Worm (Caenorhabditis elegans) whole organism, mixed stage, embryonic: ENCODE results near the gene lem-2.
A peak's percentile ranks its signal among the peaks of the same experiment; 100 is the strongest.

ENCODE experiments used
- M03D4.4 ChIP-seq: sonication (generic microtip); optimal IDR thresholded peaks from 2 replicates; lab custom pipeline; 2017; ENCODE audit warnings: mild to moderate bottlenecking, missing genetic modification characterization, missing compliant biosample characterization
- bed-3 ChIP-seq: fragments of 200-800 bp; sonication (Bioruptor generic); optimal IDR thresholded peaks from 3 replicates; lab custom pipeline; 2018; ENCODE audit warnings: mild to moderate bottlenecking, missing genetic modification characterization, moderate library complexity, missing compliant biosample characterization
- blmp-1 ChIP-seq: fragments of 150-350 bp; optimal IDR thresholded peaks from 2 replicates; lab custom pipeline; 2014; ENCODE audit warnings: missing biosample characterization, missing genetic modification characterization
- ceh-39 ChIP-seq: fragments of 150-350 bp; optimal IDR thresholded peaks from 2 replicates; lab custom pipeline; 2014; ENCODE audit warnings: missing biosample characterization, missing genetic modification characterization
- ceh-43 ChIP-seq: fragments of 200-800 bp; sonication (Bioruptor generic); optimal IDR thresholded peaks from 2 replicates; lab custom pipeline; 2018; ENCODE audit warnings: mild to moderate bottlenecking, missing genetic modification characterization, moderate library complexity, missing compliant biosample characterization
- ceh-83 ChIP-seq: fragments of 200-800 bp; sonication (Bioruptor generic); optimal IDR thresholded peaks from 2 replicates; lab custom pipeline; 2018; ENCODE audit warnings: mild to moderate bottlenecking, missing genetic modification characterization, missing compliant biosample characterization
- ces-1 ChIP-seq: fragments of 150-350 bp; optimal IDR thresholded peaks from 2 replicates; lab custom pipeline; 2014; ENCODE audit warnings: missing biosample characterization, missing genetic modification reagents, missing genetic modification characterization
- cnd-1 ChIP-seq: fragments of 200-800 bp; sonication (Bioruptor generic); optimal IDR thresholded peaks from 2 replicates; lab custom pipeline; 2018; ENCODE audit warnings: mild to moderate bottlenecking, missing genetic modification characterization, missing compliant biosample characterization
- drap-1 ChIP-seq: fragments of 200-800 bp; sonication (Bioruptor generic); optimal IDR thresholded peaks from 3 replicates; lab custom pipeline; 2018; ENCODE audit warnings: mild to moderate bottlenecking, missing genetic modification characterization, missing compliant biosample characterization
- elt-1 ChIP-seq: sonication (generic microtip); optimal IDR thresholded peaks from 2 replicates; lab custom pipeline; 2017; ENCODE audit warnings: missing genetic modification characterization, mild to moderate bottlenecking, missing compliant biosample characterization, antibody characterized with exemption, moderate library complexity, borderline replicate concordance; ENCODE audit not compliant: insufficient read depth
- elt-3 ChIP-seq: fragments of 150-350 bp; optimal IDR thresholded peaks from 2 replicates; lab custom pipeline; 2014; ENCODE audit warnings: missing biosample characterization, missing genetic modification characterization
- flh-1 ChIP-seq: fragments of 200-800 bp; sonication (Bioruptor generic); optimal IDR thresholded peaks from 2 replicates; lab custom pipeline; 2018; ENCODE audit warnings: mild to moderate bottlenecking, missing genetic modification characterization, moderate library complexity, missing compliant biosample characterization
- hlh-1 ChIP-seq: fragments of 150-350 bp; optimal IDR thresholded peaks from 2 replicates; lab custom pipeline; 2014; ENCODE audit warnings: missing biosample characterization, missing genetic modification reagents, missing genetic modification characterization
- lin-13 ChIP-seq: fragments of 150-350 bp; optimal IDR thresholded peaks from 2 replicates; lab custom pipeline; 2014; ENCODE audit warnings: missing biosample characterization, missing genetic modification characterization
- lin-32 ChIP-seq: fragments of 200-800 bp; sonication (Bioruptor generic); optimal IDR thresholded peaks from 2 replicates; lab custom pipeline; 2018; ENCODE audit warnings: mild to moderate bottlenecking, missing genetic modification characterization, missing compliant biosample characterization
- lsy-2 ChIP-seq: fragments of 150-350 bp; optimal IDR thresholded peaks from 2 replicates; lab custom pipeline; 2014; ENCODE audit warnings: missing biosample characterization, missing genetic modification characterization
- mab-5 ChIP-seq: fragments of 150-350 bp; optimal IDR thresholded peaks from 2 replicates; lab custom pipeline; 2014; ENCODE audit warnings: missing biosample characterization, missing genetic modification characterization
- mep-1 ChIP-seq: fragments of 150-350 bp; optimal IDR thresholded peaks from 2 replicates; lab custom pipeline; 2017; ENCODE audit warnings: missing biosample characterization, missing genetic modification reagents, missing genetic modification characterization, inconsistent platforms
- mls-2 ChIP-seq: sonication (generic microtip); optimal IDR thresholded peaks from 2 replicates; lab custom pipeline; 2016; ENCODE audit warnings: mild to moderate bottlenecking, missing genetic modification characterization, moderate library complexity, missing compliant biosample characterization
- nhr-12 ChIP-seq: fragments of 150-350 bp; optimal IDR thresholded peaks from 2 replicates; lab custom pipeline; 2014; ENCODE audit warnings: missing biosample characterization, missing genetic modification characterization
- nhr-2 ChIP-seq: fragments of 150-350 bp; optimal IDR thresholded peaks from 2 replicates; lab custom pipeline; 2014; ENCODE audit warnings: missing biosample characterization, missing genetic modification characterization
- nhr-237 ChIP-seq: fragments of 150-350 bp; optimal IDR thresholded peaks from 2 replicates; lab custom pipeline; 2014; ENCODE audit warnings: missing biosample characterization, missing genetic modification characterization
- nhr-28 ChIP-seq: fragments of 150-350 bp; optimal IDR thresholded peaks from 2 replicates; lab custom pipeline; 2014; ENCODE audit warnings: missing biosample characterization, missing genetic modification characterization
- nhr-76 ChIP-seq: sonication (generic microtip); optimal IDR thresholded peaks from 2 replicates; lab custom pipeline; 2017; ENCODE audit warnings: missing biosample characterization, missing genetic modification characterization
- pha-4 ChIP-seq: fragments of 150-350 bp; optimal IDR thresholded peaks from 2 replicates; lab custom pipeline; 2018; ENCODE audit warnings: missing biosample characterization, missing genetic modification reagents, missing genetic modification characterization
- sem-2 ChIP-seq: fragments of 200-800 bp; sonication (Bioruptor generic); optimal IDR thresholded peaks from 2 replicates; lab custom pipeline; 2018; ENCODE audit warnings: mild to moderate bottlenecking, missing genetic modification characterization, missing compliant biosample characterization
- snpc-4 ChIP-seq: fragments of 150-350 bp; optimal IDR thresholded peaks from 2 replicates; lab custom pipeline; 2014; ENCODE audit warnings: missing biosample characterization, missing genetic modification characterization
- sptf-1 ChIP-seq: sonication (generic microtip); optimal IDR thresholded peaks from 2 replicates; lab custom pipeline; 2017; ENCODE audit warnings: mild to moderate bottlenecking, missing genetic modification characterization, moderate library complexity, missing compliant biosample characterization
- tbx-8 ChIP-seq: fragments of 200-800 bp; sonication (Bioruptor generic); optimal IDR thresholded peaks from 2 replicates; lab custom pipeline; 2018; ENCODE audit warnings: mild to moderate bottlenecking, missing genetic modification characterization, moderate library complexity, missing compliant biosample characterization
- unc-120 ChIP-seq: sonication (generic microtip); optimal IDR thresholded peaks from 2 replicates; lab custom pipeline; 2017; ENCODE audit warnings: missing genetic modification characterization, missing compliant biosample characterization; ENCODE audit not compliant: poor library complexity, severe bottlenecking
- unc-39 ChIP-seq: fragments of 150-350 bp; optimal IDR thresholded peaks from 2 replicates; lab custom pipeline; 2014; ENCODE audit warnings: missing biosample characterization, missing genetic modification characterization
- unc-62 ChIP-seq: fragments of 150-350 bp; optimal IDR thresholded peaks from 2 replicates; lab custom pipeline; 2014; ENCODE audit warnings: missing biosample characterization, missing genetic modification reagents, missing genetic modification characterization
- zip-8 ChIP-seq: fragments of 150-350 bp; optimal IDR thresholded peaks from 2 replicates; lab custom pipeline; 2014; ENCODE audit warnings: missing biosample characterization, missing genetic modification characterization
- ztf-11 ChIP-seq: fragments of 150-350 bp; optimal IDR thresholded peaks from 2 replicates; lab custom pipeline; 2014; ENCODE audit warnings: missing biosample characterization, missing genetic modification characterization

lem-2 gene

ce11 chrII:14037484-14038303 lies 25.6 kb upstream of the lem-2 start:
- TF ChIP-seq pha-4 (tag; lab: Kevin White, UChicago) (peak; percentile 41), sem-2 (no peak)

DNA sequence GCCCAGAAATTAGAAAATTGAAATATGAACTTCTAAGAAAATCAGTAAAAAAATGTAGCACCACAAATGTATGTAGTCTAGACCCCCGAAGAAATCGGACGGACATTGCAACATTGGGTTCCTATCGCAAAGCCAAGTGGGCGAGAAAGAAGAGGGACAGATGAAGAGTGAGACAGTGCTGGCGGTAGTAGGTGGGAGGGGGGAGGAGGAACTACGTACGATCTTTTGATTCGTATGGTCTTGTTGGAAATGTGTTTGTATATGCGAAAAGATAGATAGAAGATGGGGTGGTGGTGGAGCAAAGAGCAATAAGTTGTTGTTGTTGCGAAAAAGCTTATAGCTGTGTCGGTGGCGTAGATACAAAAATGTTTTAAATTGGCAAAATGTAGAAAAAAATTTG lies 24.9 kb upstream of the lem-2 start:
- TF ChIP-seq mep-1 (tag; lab: Kevin White, UChicago) (no peak), mab-5 (tag; lab: Kevin White, UChicago) (no peak), lin-13 (tag; lab: Kevin White, UChicago) (no peak), nhr-237 (peak; percentile 9)

DNA sequence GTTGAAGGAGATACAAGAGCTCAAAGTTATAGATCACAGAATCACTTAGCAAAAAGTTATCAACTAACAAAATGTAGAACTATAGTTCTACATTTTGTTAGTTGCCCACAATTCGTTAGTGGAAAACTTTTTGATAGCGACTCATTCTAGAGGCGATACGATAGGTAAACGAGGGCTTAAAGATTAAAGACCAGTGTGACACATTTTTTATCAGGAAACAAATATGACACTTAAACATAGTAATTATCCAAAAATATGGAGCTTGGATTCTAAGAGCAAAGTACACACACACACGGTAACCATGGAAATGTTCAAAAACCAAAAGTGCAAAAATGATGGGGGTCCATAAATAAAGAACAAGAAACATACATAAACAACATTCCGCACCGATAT lies 23.4 kb upstream of the lem-2 start:
- TF ChIP-seq ztf-11 (tag; lab: Kevin White, UChicago) (no peak), M03D4.4 (no peak), zip-8 (tag; lab: Kevin White, UChicago) (no peak), lsy-2 (tag; lab: Kevin White, UChicago) (no peak), nhr-12 (tag; lab: Kevin White, UChicago) (no peak), elt-1 (tag; lab: Kevin White, UChicago) (no peak), nhr-237 (no peak), sptf-1 (no peak), hlh-1 (tag; lab: Kevin White, UChicago) (no peak), nhr-28 (no peak), lin-13 (tag; lab: Kevin White, UChicago) (no peak), mls-2 (tag; lab: Kevin White, UChicago) (no peak), lin-32 (GFP tag; lab: Kevin White, UChicago) (no peak), ceh-43 (GFP tag; lab: Kevin White, UChicago) (no peak), tbx-8 (no peak), unc-62 (GFP tag; lab: Kevin White, UChicago) (no peak), mep-1 (tag; lab: Kevin White, UChicago) (no peak), drap-1 (GFP tag; lab: Kevin White, UChicago) (no peak), ceh-39 (tag; lab: Kevin White, UChicago) (no peak), flh-1 (GFP tag; lab: Kevin White, UChicago) (no peak)
- TF ChIP-seq, all 35 proteins: peak for 0

DNA sequence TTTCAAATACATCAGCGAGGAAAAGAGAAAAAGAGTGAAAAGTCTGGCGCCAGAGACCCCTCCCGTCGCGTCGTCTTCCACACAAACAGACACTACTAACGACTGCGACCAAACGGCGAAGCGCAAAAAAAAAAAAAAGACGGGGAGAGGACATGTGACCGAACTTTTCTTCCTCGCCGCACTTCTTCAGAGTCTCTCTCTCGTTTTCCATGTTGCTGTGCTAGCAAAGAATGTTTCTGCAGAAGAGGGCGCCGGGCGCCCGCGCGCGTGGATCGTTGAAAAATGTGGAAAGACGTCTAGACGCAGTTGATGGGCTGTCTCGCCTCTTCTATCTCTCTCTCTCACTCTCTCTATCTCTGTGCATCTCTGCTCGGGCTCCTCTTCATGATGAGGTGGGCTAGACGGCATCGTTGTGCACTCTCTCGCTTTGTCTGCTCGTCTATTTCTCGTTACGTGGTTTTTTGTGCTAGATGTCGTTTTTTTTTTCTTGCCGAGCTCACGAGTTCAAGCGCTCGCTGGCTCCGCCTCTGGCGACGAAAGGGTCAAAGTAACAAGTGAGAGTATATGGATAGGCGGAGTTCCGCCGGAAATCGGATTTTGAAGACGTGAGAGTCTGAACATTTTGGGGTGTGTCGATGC lies 22.9 kb upstream of the lem-2 start:
- peak; percentile 43 for TF ChIP-seq ces-1 (GFP tag; lab: Kevin White, UChicago)
- peak; percentile 24 for TF ChIP-seq nhr-237
- peak; percentile 55 for TF ChIP-seq mls-2 (tag; lab: Kevin White, UChicago)
- TF ChIP-seq elt-3 (tag; lab: Kevin White, UChicago): no peak
- peak; percentile 15 for TF ChIP-seq hlh-1 (tag; lab: Kevin White, UChicago)
- no peak for TF ChIP-seq lin-13 (tag; lab: Kevin White, UChicago)
- no peak for TF ChIP-seq nhr-12 (tag; lab: Kevin White, UChicago)
- peak; percentile 23 for TF ChIP-seq unc-120 (tag; lab: Kevin White, UChicago)
- TF ChIP-seq pha-4 (tag; lab: Kevin White, UChicago): peak; percentile 81
- TF ChIP-seq unc-62 (GFP tag; lab: Kevin White, UChicago): peak; percentile 53

ce11 chrII:14042836-14043604 lies 20.2 kb upstream of the lem-2 start:
- TF ChIP-seq blmp-1 (tag; lab: Kevin White, UChicago) (no peak), lsy-2 (tag; lab: Kevin White, UChicago) (no peak), unc-62 (GFP tag; lab: Kevin White, UChicago) (no peak), ceh-39 (tag; lab: Kevin White, UChicago) (no peak), hlh-1 (tag; lab: Kevin White, UChicago) (no peak), elt-1 (tag; lab: Kevin White, UChicago) (peak; percentile 67), mls-2 (tag; lab: Kevin White, UChicago) (peak; percentile 1), tbx-8 (no peak), ces-1 (GFP tag; lab: Kevin White, UChicago) (peak; percentile 8), unc-39 (peak; percentile 20), nhr-12 (tag; lab: Kevin White, UChicago) (no peak), M03D4.4 (no peak), ceh-43 (GFP tag; lab: Kevin White, UChicago) (no peak), nhr-2 (tag; lab: Kevin White, UChicago) (peak; percentile 93), nhr-76 (tag; lab: Kevin White, UChicago) (no peak), sem-2 (no peak), nhr-237 (no peak), ceh-83 (no peak), lin-32 (GFP tag; lab: Kevin White, UChicago) (no peak), unc-120 (tag; lab: Kevin White, UChicago) (no peak), lin-13 (tag; lab: Kevin White, UChicago) (no peak), pha-4 (tag; lab: Kevin White, UChicago) (peak; percentile 61), drap-1 (GFP tag; lab: Kevin White, UChicago) (no peak), cnd-1 (tag; lab: Kevin White, UChicago) (peak; percentile 24), snpc-4 (tag; lab: Kevin White, UChicago) (no peak), bed-3 (GFP tag; lab: Kevin White, UChicago) (no peak), mab-5 (tag; lab: Kevin White, UChicago) (no peak), sptf-1 (no peak)
